Fruit fly (Drosophila melanogaster) whole organism, embryonic: Measurements from ENCODE around the gene ab.

Experiments
- Aef1 ChIP-seq: fragments of 200-800 bp; sonication (Bioruptor generic); IDR thresholded peaks from 3 replicates; pipeline ENCODE4 v1.3.6; 2022; ENCODE audit warnings: missing biosample characterization, missing genetic modification characterization
- CG10543 ChIP-seq: fragments of 200-800 bp; sonication (Bioruptor generic); optimal IDR thresholded peaks from 3 replicates; lab custom pipeline; 2017; ENCODE audit warnings: missing biosample characterization, mild to moderate bottlenecking, missing genetic modification characterization, moderate library complexity
- CG11696 ChIP-seq: fragments of 200-800 bp; sonication (Bioruptor generic); IDR thresholded peaks from 2 replicates; pipeline ENCODE4 v1.3.6; 2022; ENCODE audit warnings: missing biosample characterization, missing genetic modification characterization
- CG12299 ChIP-seq: fragments of 200-800 bp; sonication (Bioruptor generic); optimal IDR thresholded peaks from 2 replicates; lab custom pipeline; 2018; ENCODE audit warnings: missing biosample characterization, mild to moderate bottlenecking, missing genetic modification characterization
- CG14014 ChIP-seq: fragments of 200-800 bp; sonication (Bioruptor generic); IDR thresholded peaks from 2 replicates; pipeline ENCODE4 v1.3.6; 2022; ENCODE audit warnings: missing biosample characterization, missing genetic modification characterization
- CG17802 ChIP-seq: fragments of 200-800 bp; sonication (Bioruptor generic); optimal IDR thresholded peaks from 2 replicates; lab custom pipeline; 2018; ENCODE audit warnings: missing biosample characterization, mild to moderate bottlenecking, missing genetic modification characterization, moderate library complexity
- CG2116 ChIP-seq: fragments of 200-800 bp; sonication (Bioruptor generic); optimal IDR thresholded peaks from 3 replicates; lab custom pipeline; 2018; ENCODE audit warnings: missing biosample characterization, mild to moderate bottlenecking, missing genetic modification characterization
- CG2678 ChIP-seq: fragments of 200-800 bp; sonication (Bioruptor generic); optimal IDR thresholded peaks from 3 replicates; lab custom pipeline; 2019; ENCODE audit warnings: missing biosample characterization, mild to moderate bottlenecking, missing genetic modification characterization, moderate library complexity
- CG30403 ChIP-seq: fragments of 200-800 bp; sonication (Bioruptor generic); optimal IDR thresholded peaks from 3 replicates; lab custom pipeline; 2016; ENCODE audit warnings: missing biosample characterization, missing genetic modification characterization
- CG4404 ChIP-seq: fragments of 200-800 bp; sonication (Bioruptor generic); IDR thresholded peaks from 2 replicates; pipeline ENCODE4 v1.3.6; 2022; ENCODE audit warnings: missing biosample characterization, missing genetic modification characterization
- CG4617 ChIP-seq: fragments of 200-800 bp; sonication (Bioruptor generic); optimal IDR thresholded peaks from 3 replicates; lab custom pipeline; 2016; ENCODE audit warnings: missing biosample characterization, missing genetic modification characterization, borderline replicate concordance
- CG5953 ChIP-seq: fragments of 200-800 bp; sonication (Bioruptor generic); IDR thresholded peaks from 2 replicates; pipeline ENCODE4 v1.3.6; 2022; ENCODE audit warnings: missing biosample characterization, missing genetic modification characterization
- CG6813 ChIP-seq: fragments of 200-800 bp; sonication (Bioruptor generic); optimal IDR thresholded peaks from 2 replicates; lab custom pipeline; 2017; ENCODE audit warnings: missing biosample characterization, missing genetic modification characterization, mild to moderate bottlenecking, moderate library complexity, missing genetic modification reagents
- CG6854 ChIP-seq: fragments of 200-800 bp; sonication (Bioruptor generic); optimal IDR thresholded peaks from 3 replicates; lab custom pipeline; 2017; ENCODE audit warnings: missing biosample characterization, mild to moderate bottlenecking, missing genetic modification characterization
- CrebB ChIP-seq: fragments of 200-800 bp; sonication (Bioruptor generic); optimal IDR thresholded peaks from 3 replicates; lab custom pipeline; 2018; ENCODE audit warnings: missing biosample characterization, mild to moderate bottlenecking, missing genetic modification characterization
- Deaf1 ChIP-seq: fragments of 200-800 bp; optimal IDR thresholded peaks from 3 replicates; lab custom pipeline; 2019; ENCODE audit warnings: missing biosample characterization, mild to moderate bottlenecking, missing genetic modification characterization, moderate library complexity
- Dll ChIP-seq: fragments of 200-800 bp; sonication (Bioruptor generic); IDR thresholded peaks from 4 replicates; pipeline ENCODE4 v1.3.6; 2022; ENCODE audit warnings: missing biosample characterization, missing genetic modification characterization; ENCODE audit not compliant: partially characterized antibody
- Elba2 ChIP-seq: fragments of 200-800 bp; sonication (Bioruptor generic); optimal IDR thresholded peaks from 3 replicates; lab custom pipeline; 2016; ENCODE audit warnings: missing biosample characterization, missing genetic modification characterization
- GATAe ChIP-seq: fragments of 200-800 bp; sonication (Bioruptor generic); conservative IDR thresholded peaks from 2 replicates; pipeline ENCODE4 v1.3.6; 2022; ENCODE audit warnings: missing biosample characterization, missing genetic modification characterization
- HLH4C ChIP-seq: fragments of 200-800 bp; sonication (Bioruptor generic); IDR thresholded peaks from 3 replicates; pipeline ENCODE4 v1.3.6; 2022; ENCODE audit warnings: missing biosample characterization, missing genetic modification characterization; ENCODE audit not compliant: partially characterized antibody
- Hr3 ChIP-seq: fragments of 200-800 bp; sonication (Bioruptor generic); optimal IDR thresholded peaks from 3 replicates; lab custom pipeline; 2016; ENCODE audit warnings: missing biosample characterization, missing genetic modification characterization
- Hr51 ChIP-seq, 2 experiments: fragments of 200-800 bp; sonication (Bioruptor generic); optimal IDR thresholded peaks; 2 replicates in 1 of 2; 3 replicates in 1 of 2; lab custom pipeline; 2016 to 2018; ENCODE audit warnings: missing biosample characterization in 2 of 2, missing genetic modification characterization in 2 of 2, mild to moderate bottlenecking in 1 of 2, moderate library complexity in 1 of 2
- Lhr ChIP-seq: fragments of 200-800 bp; sonication (Bioruptor generic); optimal IDR thresholded peaks from 3 replicates; lab custom pipeline; 2017; ENCODE audit warnings: mild to moderate bottlenecking, missing biosample characterization, missing genetic modification reagents, missing genetic modification characterization
- Lim3 ChIP-seq: fragments of 200-800 bp; sonication (Bioruptor generic); IDR thresholded peaks from 2 replicates; pipeline ENCODE4 v1.3.6; 2022; ENCODE audit warnings: missing biosample characterization, missing genetic modification characterization
- MESR4 ChIP-seq: fragments of 200-800 bp; sonication (Bioruptor generic); optimal IDR thresholded peaks from 2 replicates; lab custom pipeline; 2018; ENCODE audit warnings: missing biosample characterization, mild to moderate bottlenecking, missing genetic modification characterization, moderate library complexity
- Sin3A ChIP-seq: fragments of >200 bp; optimal IDR thresholded peaks from 2 replicates; lab custom pipeline; 2018
- Six4 ChIP-seq: fragments of 200-800 bp; sonication (Bioruptor generic); optimal IDR thresholded peaks from 2 replicates; lab custom pipeline; 2016; ENCODE audit warnings: missing biosample characterization, missing genetic modification characterization
- br ChIP-seq: fragments of >200 bp; optimal IDR thresholded peaks from 2 replicates; lab custom pipeline; 2017
- bsh ChIP-seq, 2 experiments: fragments of 200-800 bp; sonication (Bioruptor generic); optimal IDR thresholded peaks; 2 replicates each; lab custom pipeline; 2017 to 2018; ENCODE audit warnings: mild to moderate bottlenecking in 2 of 2, missing biosample characterization in 2 of 2, missing genetic modification characterization in 2 of 2, moderate library complexity in 1 of 2
- chif ChIP-seq, 2 experiments: fragments of 200-800 bp; sonication (Bioruptor generic); optimal IDR thresholded peaks; 3 replicates each; lab custom pipeline; 2016; ENCODE audit warnings: missing biosample characterization in 2 of 2, missing genetic modification characterization in 2 of 2
- chm ChIP-seq: fragments of 200-800 bp; sonication (Bioruptor generic); IDR thresholded peaks from 2 replicates; pipeline ENCODE4 v1.3.6; 2022; ENCODE audit warnings: missing biosample characterization, missing genetic modification characterization
- dm ChIP-seq: fragments of 200-800 bp; sonication (Bioruptor generic); optimal IDR thresholded peaks from 3 replicates; lab custom pipeline; 2016; ENCODE audit warnings: missing biosample characterization, missing genetic modification characterization
- dysf ChIP-seq: fragments of 200-800 bp; sonication (Bioruptor generic); IDR thresholded peaks from 3 replicates; pipeline ENCODE4 v1.3.6; 2022; ENCODE audit warnings: missing biosample characterization, missing genetic modification characterization
- eve ChIP-seq, 2 experiments: fragments of >200 bp; optimal IDR thresholded peaks; 2 replicates each; lab custom pipeline; 2017; ENCODE audit warnings: missing biosample characterization in 2 of 2, missing genetic modification characterization in 2 of 2
- ftz-f1 ChIP-seq: fragments of 200-800 bp; sonication (Bioruptor generic); optimal IDR thresholded peaks from 2 replicates; lab custom pipeline; 2016; ENCODE audit warnings: missing biosample characterization, missing genetic modification characterization
- gcm2 ChIP-seq: fragments of 200-800 bp; sonication (Bioruptor generic); optimal IDR thresholded peaks from 2 replicates; lab custom pipeline; 2016; ENCODE audit warnings: missing biosample characterization, missing genetic modification characterization
- inv ChIP-seq: fragments of 200-800 bp; sonication (Bioruptor generic); IDR thresholded peaks from 2 replicates; pipeline ENCODE4 v1.3.6; 2022; ENCODE audit warnings: missing biosample characterization, missing genetic modification characterization; ENCODE audit not compliant: partially characterized antibody
- kay ChIP-seq: fragments of 200-800 bp; sonication (Bioruptor generic); optimal IDR thresholded peaks from 2 replicates; lab custom pipeline; 2016; ENCODE audit warnings: missing biosample characterization, missing genetic modification characterization
- lbe ChIP-seq: fragments of 200-800 bp; sonication (Bioruptor generic); optimal IDR thresholded peaks from 2 replicates; lab custom pipeline; 2016; ENCODE audit warnings: missing biosample characterization, mild to moderate bottlenecking, missing genetic modification characterization
- lov ChIP-seq, 2 experiments: fragments of 200-800 bp in 1 of 2; fragments of >200 bp in 1 of 2; sonication (Bioruptor generic) in 1 of 2; IDR thresholded peaks in 1 of 2; optimal IDR thresholded peaks in 1 of 2; 2 replicates in 1 of 2; 3 replicates in 1 of 2; pipeline versions ENCODE4 v1.3.6 to Lab custom; 2017 to 2022; ENCODE audit warnings: missing biosample characterization in 1 of 2, missing genetic modification characterization in 1 of 2
- mld ChIP-seq: fragments of 200-800 bp; sonication (Bioruptor generic); IDR thresholded peaks from 3 replicates; pipeline ENCODE4 v1.3.6; 2022; ENCODE audit warnings: missing biosample characterization, missing genetic modification characterization; ENCODE audit not compliant: partially characterized antibody
- pan ChIP-seq, 4 experiments: fragments of >200 bp in 3 of 4; fragments of 200-800 bp in 1 of 4; sonication (Bioruptor generic) in 1 of 4; optimal IDR thresholded peaks in 3 of 4; IDR thresholded peaks in 1 of 4; 2 replicates each; pipeline versions ENCODE4 v1.3.6 to Lab custom; 2017 to 2022; ENCODE audit warnings: missing biosample characterization in 2 of 4, missing genetic modification characterization in 2 of 4, mixed read lengths in 1 of 4
- prd ChIP-seq, 3 experiments: fragments of >200 bp in 2 of 3; fragments of 200-800 bp in 1 of 3; sonication (Bioruptor generic) in 1 of 3; optimal IDR thresholded peaks in 2 of 3; IDR thresholded peaks in 1 of 3; 2 replicates in 2 of 3; 3 replicates in 1 of 3; pipeline versions ENCODE4 v1.3.6 to Lab custom; 2017 to 2022; ENCODE audit warnings: missing biosample characterization in 1 of 3, missing genetic modification characterization in 1 of 3
- rib ChIP-seq: fragments of 200-800 bp; sonication (Bioruptor generic); IDR thresholded peaks from 2 replicates; pipeline ENCODE4 v1.3.6; 2022; ENCODE audit warnings: missing biosample characterization, missing genetic modification characterization
- schlank ChIP-seq: fragments of 200-800 bp; sonication (Bioruptor generic); optimal IDR thresholded peaks from 2 replicates; lab custom pipeline; 2018; ENCODE audit warnings: missing biosample characterization, mild to moderate bottlenecking, missing genetic modification characterization
- scrt ChIP-seq: fragments of 200-800 bp; sonication (Bioruptor generic); optimal IDR thresholded peaks from 2 replicates; lab custom pipeline; 2018; ENCODE audit warnings: missing biosample characterization, mild to moderate bottlenecking, missing genetic modification characterization, moderate library complexity
- trem ChIP-seq: fragments of 200-800 bp; optimal IDR thresholded peaks from 3 replicates; lab custom pipeline; 2019; ENCODE audit warnings: missing biosample characterization, mild to moderate bottlenecking, missing genetic modification characterization, moderate library complexity
- unc-4 ChIP-seq: fragments of 200-800 bp; sonication (Bioruptor generic); IDR thresholded peaks from 2 replicates; pipeline ENCODE4 v1.3.6; 2022; ENCODE audit warnings: missing biosample characterization, missing genetic modification characterization; ENCODE audit not compliant: partially characterized antibody
- z ChIP-seq: fragments of 200-800 bp; sonication (Bioruptor generic); IDR thresholded peaks from 3 replicates; pipeline ENCODE4 v1.3.6; 2022; ENCODE audit warnings: missing biosample characterization, missing genetic modification characterization

Gene ab

DNA sequence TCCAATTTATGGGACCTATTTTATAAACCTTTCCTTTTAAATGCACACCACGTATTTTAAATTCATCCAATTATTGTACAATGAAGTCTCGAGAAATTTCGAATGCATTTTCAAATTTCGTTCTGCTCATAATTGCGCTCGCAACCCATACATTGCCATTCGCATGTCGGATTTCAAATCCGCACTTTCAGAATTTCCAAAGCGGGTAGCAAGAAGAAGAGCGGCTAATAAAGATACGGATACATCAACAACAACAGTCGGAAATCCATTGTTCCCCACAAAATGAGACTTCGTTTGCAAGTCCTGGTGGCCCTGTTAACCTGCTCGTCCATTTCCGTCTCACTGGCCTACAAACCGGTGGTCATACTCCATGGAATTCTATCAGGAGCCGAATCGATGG lies 69.6 kb downstream of the ab start, which contains the start of gene Ppt2 (continued):
- TF ChIP-seq mld (GFP tag; lab: Robert Waterston, UW): no peak
- no peak for TF ChIP-seq z (GFP tag; lab: Robert Waterston, UW)
- TF ChIP-seq rib (GFP tag; lab: Robert Waterston, UW): no peak
- TF ChIP-seq lov (optimal IDR thresholded peaks at IDR 0.05; lab: Kevin White, UChicago): no peak
- TF ChIP-seq lov (GFP tag; IDR thresholded peaks at IDR 0.05; lab: Robert Waterston, UW): no peak
- no peak for TF ChIP-seq Six4
- 0 out of 2 replicates have a peak, but pooled peaks have one; percentile 7 for TF ChIP-seq chm (GFP tag; lab: Robert Waterston, UW)
- no peak for TF ChIP-seq Hr51 (GFP tag; optimal IDR thresholded peaks at IDR 0.05; lab: Kevin White, UChicago)
- no peak for TF ChIP-seq gcm2 (GFP tag; lab: Kevin White, UChicago)
- TF ChIP-seq CrebB: peak; percentile 20
- TF ChIP-seq dysf (GFP tag; lab: Robert Waterston, UW): no peak
- peak; percentile 39 for TF ChIP-seq Deaf1 (tag; lab: Kevin White, UChicago)
- no peak for TF ChIP-seq Hr3
- no peak for TF ChIP-seq bsh (GFP tag; optimal IDR thresholded peaks at IDR 0.05; lab: Kevin White, UChicago)
- TF ChIP-seq chif (GFP tag; optimal IDR thresholded peaks at IDR 0.05; lab: Kevin White, UChicago): no peak
- TF ChIP-seq dm (GFP tag; lab: Kevin White, UChicago): no peak
- peak; percentile 8 for TF ChIP-seq CG10543 (GFP tag; lab: Kevin White, UChicago)
- TF ChIP-seq eve (GFP tag; optimal IDR thresholded peaks at IDR 0.05; lab: Kevin White, UChicago): no peak
- TF ChIP-seq scrt (GFP tag; lab: Kevin White, UChicago): no peak
- no peak for TF ChIP-seq Dll (GFP tag; lab: Robert Waterston, UW)
- TF ChIP-seq CG4404 (GFP tag; lab: Robert Waterston, UW): no peak
- TF ChIP-seq br: no peak
- no peak for TF ChIP-seq kay
- TF ChIP-seq Aef1 (GFP tag; lab: Robert Waterston, UW): peak; percentile 52; the same call in 1 of the 3 replicates
- no peak for TF ChIP-seq pan (optimal IDR thresholded peaks at IDR 0.05; lab: Kevin White, UChicago)
- TF ChIP-seq pan (GFP tag; optimal IDR thresholded peaks at IDR 0.05 in 1 of 2, IDR thresholded peaks at IDR 0.05 in 1 of 2): no peak
- no peak for TF ChIP-seq CG5953 (GFP tag; lab: Robert Waterston, UW)
- no peak for TF ChIP-seq CG14014
- TF ChIP-seq CG30403 (GFP tag; lab: Kevin White, UChicago): no peak
- TF ChIP-seq CG2678 (tag; lab: Kevin White, UChicago): no peak
- TF ChIP-seq CG12299 (tag; lab: Kevin White, UChicago): no peak
- no peak for TF ChIP-seq lbe (GFP tag; lab: Kevin White, UChicago)
- TF ChIP-seq HLH4C (GFP tag; lab: Robert Waterston, UW): no peak
- TF ChIP-seq GATAe (GFP tag; lab: Robert Waterston, UW): peak; percentile 34; the same call in 1 of the 2 replicates
- peak; percentile 76 for TF ChIP-seq MESR4 (GFP tag; lab: Kevin White, UChicago)
- TF ChIP-seq Sin3A (lab: Kevin White, UChicago): peak; percentile 41
- TF ChIP-seq Lhr (GFP tag; lab: Kevin White, UChicago): no peak
- no peak for TF ChIP-seq inv (GFP tag; lab: Robert Waterston, UW)
- no peak for TF ChIP-seq schlank (tag; lab: Kevin White, UChicago)
- no peak for TF ChIP-seq Lim3 (GFP tag; lab: Robert Waterston, UW)
- TF ChIP-seq CG17802: no peak
- no peak for TF ChIP-seq prd (optimal IDR thresholded peaks at IDR 0.05; lab: Kevin White, UChicago)
- no peak for TF ChIP-seq prd (GFP tag; IDR thresholded peaks at IDR 0.05; lab: Robert Waterston, UW)
- TF ChIP-seq trem (tag; lab: Kevin White, UChicago): peak; percentile 24
- no peak for TF ChIP-seq CG11696 (GFP tag; lab: Robert Waterston, UW)
- TF ChIP-seq unc-4 (GFP tag; lab: Robert Waterston, UW): 0 out of 2 replicates have a peak, but pooled peaks have one; percentile 13
- TF ChIP-seq CG6813 (GFP tag; lab: Kevin White, UChicago): no peak
- no peak for TF ChIP-seq Elba2 (GFP tag; lab: Kevin White, UChicago)
- TF ChIP-seq CG2116: peak; percentile 57
- no peak for TF ChIP-seq CG6854 (GFP tag; lab: Kevin White, UChicago)
- peak; percentile 74 for TF ChIP-seq ftz-f1 (GFP tag; lab: Kevin White, UChicago)
- TF ChIP-seq CG4617 (GFP tag; lab: Kevin White, UChicago): peak; percentile 71
